Worm (Caenorhabditis elegans): ENCODE results near the gene Y53G8AM.6.

Y53G8AM.6 gene

ce11 chrIII:3271682-3272081, 12.1 kb upstream of the Y53G8AM.6 start (continued):
- TF ChIP-seq ceh-40 (GFP tag; IDR thresholded peaks at IDR 0.05) (no peak), nhr-80 (tag; optimal IDR thresholded peaks at IDR 0.05) (peak; percentile 58), Y67H2A.10 (GFP tag; conservative IDR thresholded peaks at IDR 0.05) (no peak), egrh-3 (GFP tag; IDR thresholded peaks at IDR 0.05) (peak; percentile 81), ztf-18 (tag; optimal IDR thresholded peaks at IDR 0.05) (no peak), zfh-2 (GFP tag; conservative IDR thresholded peaks at IDR 0.05) (peak; percentile 96), ceh-27 (GFP tag; optimal IDR thresholded peaks at IDR 0.05) (peak; percentile 33), D2030.7 (GFP tag; IDR thresholded peaks at IDR 0.05) (no peak), gei-17 (GFP tag; optimal IDR thresholded peaks at IDR 0.05) (no peak), lir-1 (GFP tag; conservative IDR thresholded peaks at IDR 0.05) (no peak), tbp1 (GFP tag; optimal IDR thresholded peaks at IDR 0.05) (peak; percentile 35), B0336.3 (GFP tag; IDR thresholded peaks at IDR 0.05) (peak; percentile 68), efl-1 (GFP tag; optimal IDR thresholded peaks at IDR 0.05) (no peak), Y53G8AR.9 (GFP tag; conservative IDR thresholded peaks at IDR 0.05) (no peak), egl-44 (GFP tag; IDR thresholded peaks at IDR 0.05) (no peak), mcd-1 (GFP tag; IDR thresholded peaks at IDR 0.05) (no peak), nhr-179 (tag; optimal IDR thresholded peaks at IDR 0.05) (no peak), ztf-26 (tag; optimal IDR thresholded peaks at IDR 0.05) (peak; percentile 83), ccch-3 (GFP tag; optimal IDR thresholded peaks at IDR 0.05) (no peak), cebp-2 (GFP tag; IDR thresholded peaks at IDR 0.05) (no peak), Y56A3A.18 (GFP tag; IDR thresholded peaks at IDR 0.05) (0 out of 2 replicates have a peak, but pooled peaks have one; percentile 30), snpc-4 (GFP tag; optimal IDR thresholded peaks at IDR 0.05) (no peak), snpc-4 (tag; optimal IDR thresholded peaks at IDR 0.05) (no peak), xnd-1 (tag; optimal IDR thresholded peaks at IDR 0.05) (no peak), K11D2.4 (GFP tag; IDR thresholded peaks at IDR 0.05) (peak; percentile 68; the same call in 1 of the 2 replicates), ceh-100 (GFP tag; IDR thresholded peaks at IDR 0.05) (no peak), nfya-1 (tag; optimal IDR thresholded peaks at IDR 0.05; ENCODE audit: borderline replicate concordance, insufficient read depth) (no peak), chd-7 (tag; optimal IDR thresholded peaks at IDR 0.05) (peak; percentile 53), bed-2 (GFP tag; IDR thresholded peaks at IDR 0.05) (no peak), B0261.1 (tag; optimal IDR thresholded peaks at IDR 0.05) (no peak), lsy-27 (tag; optimal IDR thresholded peaks at IDR 0.05; ENCODE audit: borderline replicate concordance, insufficient read depth) (no peak), lin-35 (GFP tag; optimal IDR thresholded peaks at IDR 0.05) (peak in 1 of 3 experiments; percentile 6), F57A8.1 (GFP tag; optimal IDR thresholded peaks at IDR 0.05) (no peak), repo-1 (tag; optimal IDR thresholded peaks at IDR 0.05) (peak; percentile 32), lag-1 (GFP tag; IDR thresholded peaks at IDR 0.05) (no peak), ztf-6 (GFP tag; IDR thresholded peaks at IDR 0.05) (no peak), hmg-1.2 (GFP tag; IDR thresholded peaks at IDR 0.05) (peak; percentile 86), madf-8 (GFP tag; conservative IDR thresholded peaks at IDR 0.05) (no peak), mes-4 (tag; optimal IDR thresholded peaks at IDR 0.05) (no peak), nfyb-1 (GFP tag; IDR thresholded peaks at IDR 0.05) (no peak)

DNA sequence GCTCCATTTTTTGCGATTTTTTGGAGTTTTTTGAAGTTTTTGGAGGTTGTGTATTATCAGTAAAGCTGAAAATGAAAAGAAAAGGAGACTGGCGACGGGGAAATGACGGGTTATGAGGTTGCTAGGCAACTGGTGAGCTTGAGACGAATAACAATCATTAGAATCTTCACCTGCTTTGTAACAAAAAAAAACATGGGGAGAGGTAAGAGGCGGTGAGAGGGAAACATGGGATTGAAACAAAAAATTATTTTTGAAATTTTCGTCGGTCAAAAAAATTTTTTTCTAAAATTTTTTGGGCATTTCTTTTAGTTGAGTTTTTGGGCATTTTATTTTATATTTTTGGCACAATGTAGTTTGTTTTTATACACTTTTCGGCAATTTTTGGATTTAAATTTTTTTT, 7.0 kb upstream of the Y53G8AM.6 start, which contains the start of gene Y53G8AM.7:
Y53G8AM.7 (minus strand) TSS at position 101 of the 400 bp plus-strand sequence.
- no peak for TF ChIP-seq unc-62 (GFP tag; optimal IDR thresholded peaks at IDR 0.05)
- TF ChIP-seq F55B11.4 (tag; optimal IDR thresholded peaks at IDR 0.05; ENCODE audit: borderline replicate concordance, insufficient read depth): no peak
- no peak for TF ChIP-seq lsy-27 (tag; optimal IDR thresholded peaks at IDR 0.05; ENCODE audit: borderline replicate concordance, insufficient read depth)
- no peak for TF ChIP-seq mes-4 (tag; optimal IDR thresholded peaks at IDR 0.05)
- no peak for TF ChIP-seq ZK185.1 (tag; optimal IDR thresholded peaks at IDR 0.05; ENCODE audit: poor library complexity, severe bottlenecking)
- no peak for TF ChIP-seq B0035.1 (tag; optimal IDR thresholded peaks at IDR 0.05)
- no peak for TF ChIP-seq hrde-1 (tag; optimal IDR thresholded peaks at IDR 0.05; ENCODE audit: borderline replicate concordance)
- no peak for TF ChIP-seq madf-6 (GFP tag; IDR thresholded peaks at IDR 0.05)
- TF ChIP-seq lsl-1 (GFP tag; optimal IDR thresholded peaks at IDR 0.05): no peak
- no peak for TF ChIP-seq F57A8.1 (GFP tag; optimal IDR thresholded peaks at IDR 0.05)
- no peak for TF ChIP-seq dpl-1 (GFP tag; optimal IDR thresholded peaks at IDR 0.05)
